Fruit fly (Drosophila melanogaster) whole organism, embryonic: ENCODE results near the gene Nepl20.

Experiments
- BtbVII ChIP-seq: fragments of 200-800 bp; sonication (Bioruptor generic); optimal IDR thresholded peaks from 3 replicates; lab custom pipeline; 2017; ENCODE audit warnings: missing biosample characterization, mild to moderate bottlenecking, missing genetic modification characterization
- CG10209 ChIP-seq: fragments of 200-800 bp; sonication (Bioruptor generic); optimal IDR thresholded peaks from 3 replicates; lab custom pipeline; 2017; ENCODE audit warnings: missing biosample characterization, mild to moderate bottlenecking, missing genetic modification characterization, missing genetic modification reagents
- CG10431 ChIP-seq: fragments of 200-800 bp; sonication (Bioruptor generic); optimal IDR thresholded peaks from 3 replicates; lab custom pipeline; 2018; ENCODE audit warnings: missing biosample characterization, mild to moderate bottlenecking, missing genetic modification characterization
- CG10654 ChIP-seq: fragments of 200-800 bp; sonication (Bioruptor generic); optimal IDR thresholded peaks from 2 replicates; lab custom pipeline; 2016; ENCODE audit warnings: missing biosample characterization, missing genetic modification characterization
- CG10959 ChIP-seq: fragments of 200-800 bp; sonication (Bioruptor generic); IDR thresholded peaks from 2 replicates; pipeline ENCODE4 v1.3.6; 2022; ENCODE audit warnings: missing biosample characterization, missing genetic modification characterization
- CG13296 ChIP-seq: fragments of 200-800 bp; sonication (Bioruptor generic); optimal IDR thresholded peaks from 3 replicates; lab custom pipeline; 2018; ENCODE audit warnings: missing biosample characterization, mild to moderate bottlenecking, missing genetic modification characterization
- CG17186 ChIP-seq: fragments of 200-800 bp; sonication (Bioruptor generic); optimal IDR thresholded peaks from 3 replicates; lab custom pipeline; 2017; ENCODE audit warnings: missing biosample characterization, missing genetic modification reagents, missing genetic modification characterization
- CG17361 ChIP-seq: fragments of 200-800 bp; sonication (Bioruptor generic); IDR thresholded peaks from 3 replicates; pipeline ENCODE4 v1.3.6; 2022; ENCODE audit warnings: missing biosample characterization, missing genetic modification characterization
- CG17385 ChIP-seq: fragments of 200-800 bp; sonication (Bioruptor generic); optimal IDR thresholded peaks from 3 replicates; lab custom pipeline; 2018; ENCODE audit warnings: missing biosample characterization, mild to moderate bottlenecking, missing genetic modification characterization
- CG1792 ChIP-seq: fragments of 200-800 bp; sonication (Bioruptor generic); optimal IDR thresholded peaks from 2 replicates; lab custom pipeline; 2016; ENCODE audit warnings: missing biosample characterization, missing genetic modification characterization
- CG2875 ChIP-seq: fragments of 200-800 bp; sonication (Bioruptor generic); optimal IDR thresholded peaks from 2 replicates; lab custom pipeline; 2017; ENCODE audit warnings: missing biosample characterization, mild to moderate bottlenecking, missing genetic modification characterization, missing genetic modification reagents
- CG32532 ChIP-seq: fragments of 200-800 bp; sonication (Bioruptor generic); IDR thresholded peaks from 2 replicates; pipeline ENCODE4 v1.3.6; 2022; ENCODE audit warnings: missing biosample characterization, missing genetic modification characterization
- CG33213 ChIP-seq: fragments of 200-800 bp; sonication (Bioruptor generic); optimal IDR thresholded peaks from 3 replicates; lab custom pipeline; 2016; ENCODE audit warnings: missing biosample characterization, missing genetic modification characterization
- CG33557 ChIP-seq: fragments of 200-800 bp; sonication (Bioruptor generic); optimal IDR thresholded peaks from 2 replicates; lab custom pipeline; 2019; ENCODE audit warnings: missing biosample characterization, mild to moderate bottlenecking, missing genetic modification characterization, moderate library complexity
- CG34224 ChIP-seq: fragments of 200-800 bp; sonication (Bioruptor generic); IDR thresholded peaks from 3 replicates; pipeline ENCODE4 v1.3.6; 2022; ENCODE audit warnings: missing biosample characterization, missing genetic modification characterization; ENCODE audit not compliant: partially characterized antibody
- CG4707 ChIP-seq: fragments of 200-800 bp; sonication (Bioruptor generic); optimal IDR thresholded peaks from 2 replicates; lab custom pipeline; 2018; ENCODE audit warnings: missing biosample characterization, mild to moderate bottlenecking, missing genetic modification characterization, moderate library complexity
- CG6854 ChIP-seq: fragments of 200-800 bp; sonication (Bioruptor generic); optimal IDR thresholded peaks from 3 replicates; lab custom pipeline; 2017; ENCODE audit warnings: missing biosample characterization, mild to moderate bottlenecking, missing genetic modification characterization
- CG8089 ChIP-seq: fragments of 200-800 bp; sonication (Bioruptor generic); optimal IDR thresholded peaks from 3 replicates; lab custom pipeline; 2016; ENCODE audit warnings: missing biosample characterization, missing genetic modification characterization
- CTCF ChIP-seq: fragments of 200-800 bp; sonication (Bioruptor generic); optimal IDR thresholded peaks from 2 replicates; lab custom pipeline; 2017; ENCODE audit warnings: missing biosample characterization, mild to moderate bottlenecking, missing genetic modification characterization, moderate library complexity
- D ChIP-seq, 2 experiments: fragments of 200-800 bp in 1 of 2; fragments of >200 bp in 1 of 2; sonication (Bioruptor generic) in 1 of 2; optimal IDR thresholded peaks; 2 replicates in 1 of 2; 3 replicates in 1 of 2; lab custom pipeline; 2017; ENCODE audit warnings: mild to moderate bottlenecking in 1 of 2, missing biosample characterization in 1 of 2, missing genetic modification characterization in 1 of 2, missing genetic modification reagents in 1 of 2
- Dll ChIP-seq: fragments of 200-800 bp; sonication (Bioruptor generic); IDR thresholded peaks from 4 replicates; pipeline ENCODE4 v1.3.6; 2022; ENCODE audit warnings: missing biosample characterization, missing genetic modification characterization; ENCODE audit not compliant: partially characterized antibody
- Fer2 ChIP-seq: fragments of 200-800 bp; sonication (Bioruptor generic); optimal IDR thresholded peaks from 2 replicates; lab custom pipeline; 2018; ENCODE audit warnings: missing biosample characterization, mild to moderate bottlenecking, missing genetic modification characterization, moderate library complexity
- GATAe ChIP-seq: fragments of 200-800 bp; sonication (Bioruptor generic); conservative IDR thresholded peaks from 2 replicates; pipeline ENCODE4 v1.3.6; 2022; ENCODE audit warnings: missing biosample characterization, missing genetic modification characterization
- Hmx ChIP-seq: fragments of 200-800 bp; sonication (Bioruptor generic); optimal IDR thresholded peaks from 2 replicates; lab custom pipeline; 2016; ENCODE audit warnings: missing biosample characterization, missing genetic modification characterization
- Jarid2 ChIP-seq: fragments of 200-800 bp; sonication (Bioruptor generic); optimal IDR thresholded peaks from 3 replicates; lab custom pipeline; 2017; ENCODE audit warnings: mild to moderate bottlenecking, missing biosample characterization, missing genetic modification reagents, missing genetic modification characterization
- Lim3 ChIP-seq: fragments of 200-800 bp; sonication (Bioruptor generic); IDR thresholded peaks from 2 replicates; pipeline ENCODE4 v1.3.6; 2022; ENCODE audit warnings: missing biosample characterization, missing genetic modification characterization
- Poxn ChIP-seq: fragments of 200-800 bp; sonication (Bioruptor generic); IDR thresholded peaks from 2 replicates; pipeline ENCODE4 v1.3.6; 2022; ENCODE audit warnings: missing biosample characterization, missing genetic modification characterization
- amos ChIP-seq: fragments of 200-800 bp; sonication (Bioruptor generic); IDR thresholded peaks from 2 replicates; pipeline ENCODE4 v1.3.6; 2022; ENCODE audit warnings: missing biosample characterization, missing genetic modification characterization; ENCODE audit not compliant: partially characterized antibody
- ap ChIP-seq: fragments of 200-800 bp; sonication (Bioruptor generic); IDR thresholded peaks from 2 replicates; pipeline ENCODE4 v1.3.6; 2022; ENCODE audit warnings: missing biosample characterization, missing genetic modification characterization
- bsh ChIP-seq, 2 experiments: fragments of 200-800 bp; sonication (Bioruptor generic); optimal IDR thresholded peaks; 2 replicates each; lab custom pipeline; 2017 to 2018; ENCODE audit warnings: mild to moderate bottlenecking in 2 of 2, missing biosample characterization in 2 of 2, missing genetic modification characterization in 2 of 2, moderate library complexity in 1 of 2
- chinmo ChIP-seq: fragments of 200-800 bp; sonication (Bioruptor generic); IDR thresholded peaks from 4 replicates; pipeline ENCODE4 v1.3.6; 2022; ENCODE audit warnings: missing biosample characterization, missing genetic modification characterization; ENCODE audit not compliant: partially characterized antibody
- chm ChIP-seq: fragments of 200-800 bp; sonication (Bioruptor generic); IDR thresholded peaks from 2 replicates; pipeline ENCODE4 v1.3.6; 2022; ENCODE audit warnings: missing biosample characterization, missing genetic modification characterization
- fd64A ChIP-seq: fragments of 200-800 bp; sonication (Bioruptor generic); optimal IDR thresholded peaks from 3 replicates; lab custom pipeline; 2018; ENCODE audit warnings: missing biosample characterization, mild to moderate bottlenecking, missing genetic modification characterization
- gsb ChIP-seq: fragments of 200-800 bp; sonication (Bioruptor generic); IDR thresholded peaks from 2 replicates; pipeline ENCODE4 v1.3.6; 2022; ENCODE audit warnings: missing biosample characterization, missing genetic modification characterization
- hb ChIP-seq: fragments of 200-800 bp; sonication (Bioruptor generic); IDR thresholded peaks from 3 replicates; pipeline ENCODE4 v1.3.6; 2022; ENCODE audit warnings: missing biosample characterization, missing genetic modification characterization; ENCODE audit not compliant: partially characterized antibody
- lola ChIP-seq, 3 experiments: fragments of >200 bp in 2 of 3; fragments of 200-800 bp in 1 of 3; sonication (Bioruptor generic) in 1 of 3; optimal IDR thresholded peaks; 2 replicates each; lab custom pipeline; 2017 to 2019; ENCODE audit warnings: missing biosample characterization in 3 of 3, missing genetic modification characterization in 3 of 3, mild to moderate bottlenecking in 1 of 3, moderate library complexity in 1 of 3
- pan ChIP-seq, 4 experiments: fragments of >200 bp in 3 of 4; fragments of 200-800 bp in 1 of 4; sonication (Bioruptor generic) in 1 of 4; optimal IDR thresholded peaks in 3 of 4; IDR thresholded peaks in 1 of 4; 2 replicates each; pipeline versions ENCODE4 v1.3.6 to Lab custom; 2017 to 2022; ENCODE audit warnings: missing biosample characterization in 2 of 4, missing genetic modification characterization in 2 of 4, mixed read lengths in 1 of 4
- pros ChIP-seq: fragments of 200-800 bp; sonication (Bioruptor generic); optimal IDR thresholded peaks from 3 replicates; lab custom pipeline; 2019; ENCODE audit warnings: missing biosample characterization, mild to moderate bottlenecking, missing genetic modification characterization, moderate library complexity
- psq ChIP-seq: fragments of 200-800 bp; sonication (Bioruptor generic); optimal IDR thresholded peaks from 2 replicates; lab custom pipeline; 2017; ENCODE audit warnings: missing biosample characterization, missing genetic modification characterization
- row ChIP-seq: fragments of 200-800 bp; sonication (Bioruptor generic); IDR thresholded peaks from 3 replicates; pipeline ENCODE4 v1.3.6; 2022; ENCODE audit warnings: missing biosample characterization, missing genetic modification characterization
- run ChIP-seq: fragments of 200-800 bp; sonication (Bioruptor generic); optimal IDR thresholded peaks from 3 replicates; lab custom pipeline; 2018; ENCODE audit warnings: missing biosample characterization, mild to moderate bottlenecking, missing genetic modification characterization
- sna ChIP-seq: fragments of 200-800 bp; sonication (Bioruptor generic); IDR thresholded peaks from 2 replicates; pipeline ENCODE4 v1.3.6; 2022; ENCODE audit warnings: missing biosample characterization, missing genetic modification characterization; ENCODE audit not compliant: partially characterized antibody
- sqz ChIP-seq: fragments of 200-800 bp; sonication (Bioruptor generic); optimal IDR thresholded peaks from 3 replicates; lab custom pipeline; 2018; ENCODE audit warnings: missing biosample characterization, mild to moderate bottlenecking, missing genetic modification characterization
- stwl ChIP-seq: fragments of 200-800 bp; sonication (Bioruptor generic); optimal IDR thresholded peaks from 3 replicates; lab custom pipeline; 2018; ENCODE audit warnings: missing biosample characterization, mild to moderate bottlenecking, missing genetic modification characterization, moderate library complexity
- tna ChIP-seq: fragments of 200-800 bp; sonication (Bioruptor generic); IDR thresholded peaks from 2 replicates; pipeline ENCODE4 v1.3.6; 2022; ENCODE audit warnings: missing biosample characterization, missing genetic modification characterization; ENCODE audit not compliant: partially characterized antibody
- z ChIP-seq: fragments of 200-800 bp; sonication (Bioruptor generic); IDR thresholded peaks from 3 replicates; pipeline ENCODE4 v1.3.6; 2022; ENCODE audit warnings: missing biosample characterization, missing genetic modification characterization
- zf30C ChIP-seq: fragments of 200-800 bp; sonication (Bioruptor generic); optimal IDR thresholded peaks from 3 replicates; lab custom pipeline; 2018; ENCODE audit warnings: missing biosample characterization, mild to moderate bottlenecking, missing genetic modification characterization

Nepl20 gene

DNA sequence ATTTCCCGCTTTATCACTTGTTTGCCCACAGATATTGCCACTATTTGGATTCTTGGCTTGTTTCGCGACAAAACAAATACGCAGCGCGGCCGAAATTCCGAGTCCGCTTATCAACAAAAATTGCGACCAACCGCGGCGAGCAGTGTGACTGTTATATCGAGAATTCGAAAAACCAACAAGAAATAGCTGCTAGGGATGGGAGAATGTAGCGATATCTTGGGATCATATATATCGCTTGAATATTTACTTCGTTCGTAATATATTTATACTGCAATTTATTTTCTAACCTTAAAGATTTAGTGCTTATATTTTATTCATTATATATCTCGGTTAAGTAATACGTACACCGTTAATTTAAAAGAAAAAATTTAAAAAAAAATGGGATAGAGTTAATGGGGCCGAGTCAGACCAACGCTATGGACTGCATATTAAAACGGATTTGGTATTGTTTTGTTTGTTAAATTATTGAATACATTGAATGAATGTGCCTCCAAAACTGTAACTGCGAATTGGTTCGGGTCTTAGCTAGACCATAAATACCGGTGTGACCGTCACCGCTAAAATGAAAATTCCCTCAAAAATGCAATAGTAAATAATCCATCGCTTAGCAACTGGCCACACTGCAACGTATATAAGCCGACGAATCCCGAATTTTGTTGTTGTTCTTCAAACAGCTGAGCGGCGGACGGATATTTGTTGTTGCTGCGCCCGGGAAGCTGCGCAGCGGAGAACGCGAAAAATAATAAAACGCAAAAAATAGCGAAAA is 35.8 kb upstream of the Nepl20 start, which contains the start of the genes Apc and spg (continued):
- TF ChIP-seq CG10959 (peak; percentile 45; the same call in 1 of the 2 replicates), hb (peak; percentile 53; the same call in 1 of the 3 replicates), pan (optimal IDR thresholded peaks at IDR 0.05; lab: Kevin White, UChicago) (no peak), pan (GFP tag; optimal IDR thresholded peaks at IDR 0.05 in 1 of 2, IDR thresholded peaks at IDR 0.05 in 1 of 2) (peak in 1 of 2 experiments; percentile 53), D (optimal IDR thresholded peaks at IDR 0.05; lab: Kevin White, UChicago) (no peak), D (GFP tag; optimal IDR thresholded peaks at IDR 0.05; lab: Kevin White, UChicago) (no peak), CG2875 (GFP tag; lab: Kevin White, UChicago) (peak; percentile 48), tna (peak; percentile 26; the same call in 1 of the 2 replicates), BtbVII (GFP tag; lab: Kevin White, UChicago) (peak; percentile 74), CG10431 (GFP tag; lab: Kevin White, UChicago) (no peak), CG1792 (GFP tag; lab: Kevin White, UChicago) (peak; percentile 58), CG33557 (GFP tag; lab: Kevin White, UChicago) (no peak), Lim3 (GFP tag; lab: Robert Waterston, UW) (no peak), bsh (GFP tag; optimal IDR thresholded peaks at IDR 0.05; lab: Kevin White, UChicago) (peak; percentile 18 to 62), amos (GFP tag; lab: Robert Waterston, UW) (peak; percentile 76), Poxn (GFP tag; lab: Robert Waterston, UW) (no peak), CG17361 (GFP tag; lab: Robert Waterston, UW) (peak; percentile 70), run (tag; lab: Kevin White, UChicago) (no peak), chinmo (GFP tag; lab: Robert Waterston, UW) (0 out of 4 replicates have a peak, but pooled peaks have one; percentile 17), zf30C (GFP tag; lab: Kevin White, UChicago) (no peak), CG6854 (peak; percentile 32), GATAe (GFP tag; lab: Robert Waterston, UW) (no peak; the same call in 1 of the 2 replicates), gsb (GFP tag; lab: Robert Waterston, UW) (0 out of 2 replicates have a peak, but pooled peaks have one; percentile 18), sqz (GFP tag; lab: Kevin White, UChicago) (peak; percentile 39), Jarid2 (GFP tag; lab: Kevin White, UChicago) (peak; percentile 86), CG32532 (peak; percentile 7), Fer2 (no peak), CG34224 (GFP tag; lab: Robert Waterston, UW) (peak; percentile 76), CG17385 (GFP tag; lab: Kevin White, UChicago) (peak; percentile 23), lola (GFP tag; optimal IDR thresholded peaks at IDR 0.05; lab: Kevin White, UChicago) (peak in 1 of 3 experiments; percentile 43), row (peak; percentile 82), sna (GFP tag; lab: Robert Waterston, UW) (peak; percentile 77), CG17186 (GFP tag; lab: Kevin White, UChicago) (peak; percentile 36), CG10209 (GFP tag; lab: Kevin White, UChicago) (peak; percentile 19), Hmx (GFP tag; lab: Kevin White, UChicago) (peak; percentile 0), Dll (GFP tag; lab: Robert Waterston, UW) (peak; percentile 93), CG13296 (GFP tag; lab: Kevin White, UChicago) (peak; percentile 56), CG10654 (GFP tag; lab: Kevin White, UChicago) (no peak), pros (GFP tag; lab: Kevin White, UChicago) (no peak), psq (GFP tag; lab: Kevin White, UChicago) (no peak), chm (GFP tag; lab: Robert Waterston, UW) (peak; percentile 70), stwl (peak; percentile 34), CTCF (no peak), fd64A (GFP tag; lab: Kevin White, UChicago) (no peak), ap (no peak), CG33213 (peak; percentile 71), CG8089 (GFP tag; lab: Kevin White, UChicago) (peak; percentile 25), CG4707 (GFP tag; lab: Kevin White, UChicago) (peak; percentile 71), z (no peak)
